Fruit fly (Drosophila melanogaster): ENCODE measurements around the gene CG3164.

The CG3164 gene

dm6 chr2L:131466-132270 lies 1.1 kb upstream of the CG3164 start, which contains the start of gene Gs1 (continued):
- TF ChIP-seq Sox100B (GFP tag; optimal IDR thresholded peaks at IDR 0.05) (no peak), CG3995 (GFP tag; optimal IDR thresholded peaks at IDR 0.05) (no peak), E2f2 (GFP tag; IDR thresholded peaks at IDR 0.05) (peak; percentile 34; the same call in 1 of the 2 replicates), Atf6 (GFP tag; IDR thresholded peaks at IDR 0.05) (peak; percentile 64; the same call in 1 of the 2 replicates), CG10267 (tag; optimal IDR thresholded peaks at IDR 0.05) (peak; percentile 13), CG17829 (tag; optimal IDR thresholded peaks at IDR 0.05) (peak; percentile 39), CG10209 (GFP tag; optimal IDR thresholded peaks at IDR 0.05) (no peak), chif (GFP tag; optimal IDR thresholded peaks at IDR 0.05) (no peak), cato (GFP tag; optimal IDR thresholded peaks at IDR 0.05; ENCODE audit: borderline replicate concordance) (no peak), CG12769 (tag; optimal IDR thresholded peaks at IDR 0.05) (peak; percentile 77), CG7839 (tag; optimal IDR thresholded peaks at IDR 0.05) (peak; percentile 6), bigmax (GFP tag; optimal IDR thresholded peaks at IDR 0.05) (no peak), CG1233 (GFP tag; optimal IDR thresholded peaks at IDR 0.05) (peak; percentile 37), CG9215 (GFP tag; IDR thresholded peaks at IDR 0.05) (no peak), CG12071 (GFP tag; optimal IDR thresholded peaks at IDR 0.05) (peak; percentile 53), CG6689 (GFP tag; IDR thresholded peaks at IDR 0.05) (no peak), sr (GFP tag; IDR thresholded peaks at IDR 0.05) (peak; percentile 70; the same call in 2 of the 3 replicates), sna (GFP tag; IDR thresholded peaks at IDR 0.05; ENCODE audit: partially characterized antibody) (0 out of 2 replicates have a peak, but pooled peaks have one; percentile 53), CG18476 (GFP tag; optimal IDR thresholded peaks at IDR 0.05) (no peak), CG17359 (tag; optimal IDR thresholded peaks at IDR 0.05) (peak; percentile 17), CG6654 (GFP tag; optimal IDR thresholded peaks at IDR 0.05) (no peak), sob (GFP tag; IDR thresholded peaks at IDR 0.05) (peak; percentile 70), zen2 (GFP tag; IDR thresholded peaks at IDR 0.05; ENCODE audit: partially characterized antibody) (peak; percentile 68; the same call in 2 of the 3 replicates), stwl (tag; optimal IDR thresholded peaks at IDR 0.05) (peak; percentile 70), CG4404 (GFP tag; IDR thresholded peaks at IDR 0.05) (no peak), chinmo (GFP tag; IDR thresholded peaks at IDR 0.05; ENCODE audit: partially characterized antibody) (peak; percentile 95; the same call in 3 of the 4 replicates), sug (tag; optimal IDR thresholded peaks at IDR 0.05) (peak; percentile 84), Rfx (GFP tag; IDR thresholded peaks at IDR 0.05) (peak; percentile 46; the same call in 1 of the 2 replicates), trh (GFP tag; optimal IDR thresholded peaks at IDR 0.05) (no peak), CG11696 (GFP tag; IDR thresholded peaks at IDR 0.05) (no peak), H15 (GFP tag; IDR thresholded peaks at IDR 0.05) (no peak), Blimp-1 (GFP tag; optimal IDR thresholded peaks at IDR 0.05) (peak; percentile 87), CG4424 (GFP tag; optimal IDR thresholded peaks at IDR 0.05) (peak; percentile 11), fru (optimal IDR thresholded peaks at IDR 0.05) (no peak), repo (GFP tag; optimal IDR thresholded peaks at IDR 0.05) (no peak), cg (GFP tag; optimal IDR thresholded peaks at IDR 0.05) (no peak), maf-S (GFP tag; optimal IDR thresholded peaks at IDR 0.05) (no peak), BEAF-32 (GFP tag; optimal IDR thresholded peaks at IDR 0.05) (no peak), CG7357 (GFP tag; IDR thresholded peaks at IDR 0.05) (no peak), Dip3 (GFP tag; optimal IDR thresholded peaks at IDR 0.05) (no peak), CG3838 (GFP tag; optimal IDR thresholded peaks at IDR 0.05) (no peak), ems (GFP tag; optimal IDR thresholded peaks at IDR 0.05) (no peak), CG14710 (tag; optimal IDR thresholded peaks at IDR 0.05) (no peak), CG12236 (GFP tag; optimal IDR thresholded peaks at IDR 0.05) (no peak), lov (optimal IDR thresholded peaks at IDR 0.05) (no peak), lov (GFP tag; IDR thresholded peaks at IDR 0.05) (no peak; the same call in 2 of the 3 replicates), lab (GFP tag; optimal IDR thresholded peaks at IDR 0.05) (peak; percentile 81), CG30020 (tag; optimal IDR thresholded peaks at IDR 0.05) (no peak), Mes4 (GFP tag; optimal IDR thresholded peaks at IDR 0.05) (no peak)

Data from whole organism, embryonic.